Fruit fly (Drosophila melanogaster): Measurements from ENCODE around the gene corolla.
A peak's percentile ranks its signal among the peaks of the same experiment; 100 is the strongest.

DNA sequence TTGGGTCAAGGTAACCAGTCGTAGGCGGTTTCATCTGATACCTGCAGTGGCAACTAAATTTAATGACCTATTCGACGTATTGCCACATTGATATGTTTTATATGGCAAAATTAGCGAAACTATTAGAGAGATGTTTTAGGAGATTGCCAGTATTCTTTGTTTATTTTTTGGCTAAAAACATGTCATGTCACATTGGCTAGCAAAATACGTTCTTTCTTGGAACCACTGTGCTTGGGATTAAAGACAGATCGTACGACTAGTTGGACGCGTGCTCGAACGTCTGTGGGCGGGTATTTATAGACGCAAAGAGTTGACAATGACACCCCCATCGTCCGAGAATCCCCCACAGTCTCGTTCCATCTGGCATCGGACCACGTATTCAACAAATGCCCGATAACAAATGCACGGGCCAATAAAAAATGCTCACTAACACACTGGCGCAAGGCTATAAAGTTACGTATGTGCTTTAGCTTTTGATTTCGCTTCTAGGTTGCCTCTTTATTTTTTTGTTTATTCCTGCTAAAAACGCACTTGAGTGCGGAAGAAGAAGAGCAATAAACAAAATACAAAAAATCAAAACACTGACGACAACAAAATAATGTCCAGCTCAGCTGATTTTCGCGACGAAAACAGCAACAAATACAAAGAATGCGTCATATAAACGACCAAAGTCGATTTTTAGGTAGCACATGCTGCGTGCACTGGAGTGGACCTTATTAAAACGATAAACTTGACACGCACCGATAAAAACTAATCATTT is 7.4 kb downstream of the corolla start:
- TF ChIP-seq CG17806 (tag; optimal IDR thresholded peaks at IDR 0.05) (no peak), CG8159 (tag; optimal IDR thresholded peaks at IDR 0.05) (no peak), Snoo (tag; optimal IDR thresholded peaks at IDR 0.05) (no peak), D1 (tag; optimal IDR thresholded peaks at IDR 0.05) (no peak), rn (GFP tag; IDR thresholded peaks at IDR 0.05) (no peak), Pif1A (GFP tag; optimal IDR thresholded peaks at IDR 0.05) (no peak), CG14655 (GFP tag; optimal IDR thresholded peaks at IDR 0.05) (no peak), CG13204 (GFP tag; optimal IDR thresholded peaks at IDR 0.05) (no peak), CG10348 (GFP tag; IDR thresholded peaks at IDR 0.05) (no peak), EcR (GFP tag; optimal IDR thresholded peaks at IDR 0.05) (peak; percentile 49), CG32121 (GFP tag; IDR thresholded peaks at IDR 0.05) (no peak; the same call in 1 of the 2 replicates), gl (tag; optimal IDR thresholded peaks at IDR 0.05) (no peak), CG34367 (tag; optimal IDR thresholded peaks at IDR 0.05) (no peak), CG4496 (GFP tag; IDR thresholded peaks at IDR 0.05) (0 out of 3 replicates have a peak, but pooled peaks have one; percentile 22)

Data from whole organism, pupa.